Worm (Caenorhabditis elegans) whole organism, young adult: ENCODE results near the gene attf-2.
A peak's percentile ranks its signal among the peaks of the same experiment; 100 is the strongest.

Source experiments
- D2030.7 ChIP-seq: fragments of 200-800 bp; sonication (Bioruptor generic); IDR thresholded peaks from 2 replicates; pipeline ENCODE4 v1.3.6; 2022; ENCODE audit warnings: missing genetic modification reagents, missing genetic modification characterization, missing compliant biosample characterization
- F33H1.4 ChIP-seq: fragments of 200-800 bp; sonication (Bioruptor generic); IDR thresholded peaks from 2 replicates; pipeline ENCODE4 v1.3.6; 2022; ENCODE audit warnings: missing genetic modification reagents, missing genetic modification characterization, missing compliant biosample characterization
- F49E8.2 ChIP-seq: sonication (generic microtip); optimal IDR thresholded peaks from 3 replicates; lab custom pipeline; 2017; ENCODE audit warnings: missing genetic modification characterization, mild to moderate bottlenecking, missing compliant biosample characterization, antibody characterized with exemption, moderate library complexity; ENCODE audit not compliant: insufficient read depth
- F57A8.1 ChIP-seq: fragments of 200-800 bp; sonication (Bioruptor generic); optimal IDR thresholded peaks from 2 replicates; lab custom pipeline; 2018; ENCODE audit warnings: mild to moderate bottlenecking, missing genetic modification characterization, moderate library complexity, missing compliant biosample characterization
- K12H6.12 ChIP-seq: fragments of 200-800 bp; sonication (Bioruptor generic); optimal IDR thresholded peaks from 2 replicates; lab custom pipeline; 2018; ENCODE audit warnings: mild to moderate bottlenecking, missing genetic modification characterization, missing compliant biosample characterization
- T07F8.4 ChIP-seq: sonication (generic microtip); optimal IDR thresholded peaks from 2 replicates; lab custom pipeline; 2016; ENCODE audit warnings: mild to moderate bottlenecking, missing genetic modification characterization, moderate library complexity, missing compliant biosample characterization
- T26A5.8 ChIP-seq: sonication (generic microtip); optimal IDR thresholded peaks from 2 replicates; lab custom pipeline; 2016; ENCODE audit warnings: missing genetic modification characterization, missing compliant biosample characterization
- Y53F4B.3 ChIP-seq: fragments of 200-800 bp; sonication (Bioruptor generic); IDR thresholded peaks from 2 replicates; pipeline ENCODE4 v1.3.6; 2022; ENCODE audit warnings: missing genetic modification reagents, missing genetic modification characterization, missing compliant biosample characterization
- Y53G8AR.9 ChIP-seq: fragments of 200-800 bp; sonication (Bioruptor generic); conservative IDR thresholded peaks from 2 replicates; pipeline ENCODE4 v1.3.6; 2022; ENCODE audit warnings: missing genetic modification reagents, missing genetic modification characterization, missing compliant biosample characterization
- Y79H2A.3 ChIP-seq: fragments of 200-800 bp; sonication (Bioruptor generic); conservative IDR thresholded peaks from 2 replicates; pipeline ENCODE4 v1.3.6; 2022; ENCODE audit warnings: missing genetic modification reagents, missing genetic modification characterization, missing compliant biosample characterization
- ZK185.1 ChIP-seq: sonication (generic microtip); optimal IDR thresholded peaks from 2 replicates; lab custom pipeline; 2016; ENCODE audit warnings: mild to moderate bottlenecking, missing genetic modification characterization, missing compliant biosample characterization; ENCODE audit not compliant: poor library complexity, severe bottlenecking
- akir-1 ChIP-seq: fragments of 200-800 bp; sonication (Bioruptor generic); optimal IDR thresholded peaks from 2 replicates; lab custom pipeline; 2018; ENCODE audit warnings: mild to moderate bottlenecking, missing genetic modification characterization, moderate library complexity, missing compliant biosample characterization
- ama-1 ChIP-seq, 3 experiments: fragments of 150-350 bp in 1 of 3; sonication (generic microtip) in 2 of 3; optimal IDR thresholded peaks; 2 replicates each; lab custom pipeline; 2014 to 2018; ENCODE audit warnings: missing biosample characterization in 2 of 3, missing genetic modification characterization in 2 of 3, missing genetic modification reagents in 2 of 3
- aptf-2 ChIP-seq: fragments of 200-800 bp; sonication (Bioruptor generic); conservative IDR thresholded peaks from 2 replicates; pipeline ENCODE4 v1.3.6; 2022; ENCODE audit warnings: missing genetic modification reagents, missing genetic modification characterization, missing compliant biosample characterization
- attf-6 ChIP-seq: fragments of 200-800 bp; sonication (Bioruptor generic); IDR thresholded peaks from 2 replicates; pipeline ENCODE4 v1.3.6; 2022; ENCODE audit warnings: missing genetic modification reagents, missing genetic modification characterization, missing compliant biosample characterization
- bed-2 ChIP-seq: fragments of 200-800 bp; sonication (Bioruptor generic); IDR thresholded peaks from 2 replicates; pipeline ENCODE4 v1.3.6; 2022; ENCODE audit warnings: missing genetic modification reagents, missing genetic modification characterization, missing compliant biosample characterization
- ceh-40 ChIP-seq: fragments of 200-800 bp; sonication (Bioruptor generic); IDR thresholded peaks from 2 replicates; pipeline ENCODE4 v1.3.6; 2022; ENCODE audit warnings: missing genetic modification characterization, missing compliant biosample characterization
- ceh-58 ChIP-seq: fragments of 200-800 bp; sonication (Bioruptor generic); IDR thresholded peaks from 2 replicates; pipeline ENCODE4 v1.3.6; 2022; ENCODE audit warnings: missing genetic modification characterization, missing compliant biosample characterization
- die-1 ChIP-seq: sonication (generic microtip); optimal IDR thresholded peaks from 2 replicates; lab custom pipeline; 2016; ENCODE audit warnings: missing genotype, mild to moderate bottlenecking, missing genetic modification characterization, missing compliant biosample characterization
- dpff-1 ChIP-seq: sonication (generic microtip); optimal IDR thresholded peaks from 2 replicates; lab custom pipeline; 2017; ENCODE audit warnings: mild to moderate bottlenecking, missing genetic modification characterization, missing compliant biosample characterization
- efl-1 ChIP-seq: fragments of 150-350 bp; optimal IDR thresholded peaks from 2 replicates; lab custom pipeline; 2014; ENCODE audit warnings: missing biosample characterization, missing genetic modification reagents, missing genetic modification characterization
- ekl-4 ChIP-seq: fragments of 200-800 bp; sonication (Bioruptor generic); IDR thresholded peaks from 2 replicates; pipeline ENCODE4 v1.3.6; 2022; ENCODE audit warnings: missing genetic modification reagents, missing genetic modification characterization, missing compliant biosample characterization
- gei-17 ChIP-seq: fragments of 200-800 bp; sonication (Bioruptor generic); optimal IDR thresholded peaks from 2 replicates; lab custom pipeline; 2018; ENCODE audit warnings: mild to moderate bottlenecking, missing genetic modification characterization, missing compliant biosample characterization
- hlh-26 ChIP-seq: fragments of 200-800 bp; sonication (Bioruptor generic); conservative IDR thresholded peaks from 2 replicates; pipeline ENCODE4 v1.3.6; 2022; ENCODE audit warnings: missing genetic modification reagents, missing genetic modification characterization, missing compliant biosample characterization
- hrde-1 ChIP-seq: sonication (generic microtip); optimal IDR thresholded peaks from 2 replicates; lab custom pipeline; 2016; ENCODE audit warnings: missing genetic modification characterization, mild to moderate bottlenecking, missing compliant biosample characterization, moderate library complexity, missing genotype, missing genetic modification reagents, borderline replicate concordance
- lin-26 ChIP-seq: fragments of 200-800 bp; sonication (Bioruptor generic); IDR thresholded peaks from 2 replicates; pipeline ENCODE4 v1.3.6; 2022; ENCODE audit warnings: missing genetic modification reagents, missing genetic modification characterization, missing compliant biosample characterization
- lin-35 ChIP-seq, 3 experiments: fragments of 150-350 bp in 2 of 3; sonication (generic microtip) in 1 of 3; optimal IDR thresholded peaks; 2 replicates each; lab custom pipeline; 2014 to 2018; ENCODE audit warnings: missing biosample characterization in 3 of 3, missing genetic modification characterization in 3 of 3, missing genetic modification reagents in 3 of 3
- lin-54 ChIP-seq: fragments of 200-800 bp; sonication (Bioruptor generic); optimal IDR thresholded peaks from 2 replicates; lab custom pipeline; 2018; ENCODE audit warnings: mild to moderate bottlenecking, missing genetic modification characterization, missing compliant biosample characterization
- lsl-1 ChIP-seq: fragments of 200-800 bp; sonication (Bioruptor generic); optimal IDR thresholded peaks from 2 replicates; lab custom pipeline; 2018; ENCODE audit warnings: mild to moderate bottlenecking, missing genetic modification characterization, moderate library complexity, missing compliant biosample characterization
- madf-3 ChIP-seq: fragments of 200-800 bp; sonication (Bioruptor generic); IDR thresholded peaks from 2 replicates; pipeline ENCODE4 v1.3.6; 2022; ENCODE audit warnings: missing genetic modification reagents, missing genetic modification characterization, missing compliant biosample characterization
- madf-6 ChIP-seq: fragments of 200-800 bp; sonication (Bioruptor generic); IDR thresholded peaks from 2 replicates; pipeline ENCODE4 v1.3.6; 2022; ENCODE audit warnings: missing genetic modification reagents, missing genetic modification characterization, missing compliant biosample characterization
- mcd-1 ChIP-seq: fragments of 200-800 bp; sonication (Bioruptor generic); IDR thresholded peaks from 2 replicates; pipeline ENCODE4 v1.3.6; 2022; ENCODE audit warnings: missing genetic modification reagents, missing genetic modification characterization, missing compliant biosample characterization
- mxl-1 ChIP-seq: sonication (generic microtip); optimal IDR thresholded peaks from 2 replicates; lab custom pipeline; 2016; ENCODE audit warnings: missing genetic modification characterization, missing compliant biosample characterization
- nhr-27 ChIP-seq: fragments of 200-800 bp; sonication (Bioruptor generic); optimal IDR thresholded peaks from 2 replicates; lab custom pipeline; 2018; ENCODE audit warnings: mild to moderate bottlenecking, missing genetic modification characterization, moderate library complexity, missing compliant biosample characterization
- nhr-90 ChIP-seq: sonication (generic microtip); optimal IDR thresholded peaks from 2 replicates; lab custom pipeline; 2016; ENCODE audit warnings: missing genotype, mild to moderate bottlenecking, missing genetic modification characterization, missing compliant biosample characterization
- pbrm-1 ChIP-seq: fragments of 200-800 bp; sonication (Bioruptor generic); IDR thresholded peaks from 2 replicates; pipeline ENCODE4 v1.3.6; 2022; ENCODE audit warnings: missing genetic modification reagents, missing genetic modification characterization, missing compliant biosample characterization
- rcor-1 ChIP-seq: fragments of 200-800 bp; sonication (Bioruptor generic); IDR thresholded peaks from 2 replicates; pipeline ENCODE4 v1.3.6; 2022; ENCODE audit warnings: missing genetic modification reagents, missing genetic modification characterization, missing compliant biosample characterization
- repo-1 ChIP-seq: sonication (generic microtip); optimal IDR thresholded peaks from 2 replicates; lab custom pipeline; 2017; ENCODE audit warnings: mild to moderate bottlenecking, missing genetic modification characterization, missing compliant biosample characterization
- sdz-38 ChIP-seq: sonication (generic microtip); optimal IDR thresholded peaks from 2 replicates; lab custom pipeline; 2016; ENCODE audit warnings: missing genotype, missing genetic modification characterization, missing compliant biosample characterization
- tbp1 ChIP-seq: fragments of 200-800 bp; sonication (Bioruptor generic); optimal IDR thresholded peaks from 2 replicates; lab custom pipeline; 2018; ENCODE audit warnings: mild to moderate bottlenecking, missing genetic modification characterization, missing compliant biosample characterization
- xnd-1 ChIP-seq: sonication (generic microtip); optimal IDR thresholded peaks from 2 replicates; lab custom pipeline; 2016; ENCODE audit warnings: missing genotype, missing genetic modification reagents, missing genetic modification characterization, missing compliant biosample characterization
- ztf-25 ChIP-seq: fragments of 200-800 bp; sonication (Bioruptor generic); IDR thresholded peaks from 2 replicates; pipeline ENCODE4 v1.3.6; 2022; ENCODE audit warnings: missing genetic modification reagents, missing genetic modification characterization, missing compliant biosample characterization

Gene attf-2

ce11 chrV:7198403-7198802 lies 2.5 kb upstream of the attf-2 start (continued):
- TF ChIP-seq F57A8.1 (GFP tag; lab: Kevin White, UChicago): no peak
- peak; percentile 56 for TF ChIP-seq xnd-1 (tag; lab: Kevin White, UChicago)
- TF ChIP-seq repo-1 (tag; lab: Kevin White, UChicago): peak; percentile 79
- TF ChIP-seq, all 124 proteins: peak for 47

ce11 chrV:7197036-7197435 lies 1.1 kb upstream of the attf-2 start:
- TF ChIP-seq madf-6 (GFP tag; lab: Robert Waterston, UW) (peak; percentile 55), rcor-1 (0 out of 2 replicates have a peak, but pooled peaks have one; percentile 39), madf-3 (GFP tag; lab: Robert Waterston, UW) (peak; percentile 91), nhr-27 (tag; lab: Kevin White, UChicago) (no peak), Y53G8AR.9 (GFP tag; lab: Robert Waterston, UW) (0 out of 2 replicates have a peak, but pooled peaks have one; percentile 58), K12H6.12 (tag; lab: Kevin White, UChicago) (no peak), ama-1 (optimal IDR thresholded peaks at IDR 0.05; lab: Kevin White, UChicago) (no peak), ama-1 (GFP tag; optimal IDR thresholded peaks at IDR 0.05; lab: Kevin White, UChicago) (no peak), attf-6 (GFP tag; lab: Robert Waterston, UW) (no peak), F57A8.1 (GFP tag; lab: Kevin White, UChicago) (no peak), lin-26 (peak; percentile 49; the same call in 1 of the 2 replicates), F49E8.2 (peak; percentile 16), ceh-58 (GFP tag; lab: Robert Waterston, UW) (0 out of 2 replicates have a peak, but pooled peaks have one; percentile 52), ceh-40 (0 out of 2 replicates have a peak, but pooled peaks have one; percentile 3), ekl-4 (GFP tag; lab: Robert Waterston, UW) (peak; percentile 57; the same call in 1 of the 2 replicates), tbp1 (GFP tag; lab: Kevin White, UChicago) (peak; percentile 3)

- TF ChIP-seq tbp1 (GFP tag; lab: Kevin White, UChicago) (peak; percentile 72), aptf-2 (GFP tag; lab: Robert Waterston, UW) (no peak), nhr-90 (peak; percentile 8), mcd-1 (peak; percentile 85), D2030.7 (GFP tag; lab: Robert Waterston, UW) (peak; percentile 88), Y53G8AR.9 (GFP tag; lab: Robert Waterston, UW) (peak; percentile 92), mxl-1 (tag; lab: Kevin White, UChicago) (peak; percentile 5), lin-35 (GFP tag; optimal IDR thresholded peaks at IDR 0.05; lab: Kevin White, UChicago) (peak; percentile 3 to 93 (median 10)), pbrm-1 (GFP tag; lab: Robert Waterston, UW) (peak; percentile 89), F57A8.1 (GFP tag; lab: Kevin White, UChicago) (no peak), F33H1.4 (GFP tag; lab: Robert Waterston, UW) (peak; percentile 79), dpff-1 (no peak), ekl-4 (GFP tag; lab: Robert Waterston, UW) (peak; percentile 96), bed-2 (no peak), hrde-1 (tag; lab: Kevin White, UChicago) (peak; percentile 14), ceh-40 (no peak), attf-6 (GFP tag; lab: Robert Waterston, UW) (no peak), ZK185.1 (tag; lab: Kevin White, UChicago) (peak; percentile 68), ama-1 (optimal IDR thresholded peaks at IDR 0.05; lab: Kevin White, UChicago) (no peak), ama-1 (GFP tag; optimal IDR thresholded peaks at IDR 0.05; lab: Kevin White, UChicago) (no peak), lin-54 (GFP tag; lab: Kevin White, UChicago) (peak; percentile 93), sdz-38 (tag; lab: Kevin White, UChicago) (no peak), Y79H2A.3 (GFP tag; lab: Robert Waterston, UW) (no peak), ceh-58 (GFP tag; lab: Robert Waterston, UW) (no peak), T07F8.4 (tag; lab: Kevin White, UChicago) (no peak), ztf-25 (GFP tag; lab: Robert Waterston, UW) (0 out of 2 replicates have a peak, but pooled peaks have one; percentile 40), T26A5.8 (tag; lab: Kevin White, UChicago) (no peak), akir-1 (GFP tag; lab: Kevin White, UChicago) (no peak), Y53F4B.3 (0 out of 2 replicates have a peak, but pooled peaks have one; percentile 10), die-1 (tag; lab: Kevin White, UChicago) (no peak), hlh-26 (no peak), gei-17 (GFP tag; lab: Kevin White, UChicago) (peak; percentile 42), efl-1 (GFP tag; lab: Kevin White, UChicago) (peak; percentile 88), lsl-1 (GFP tag; lab: Kevin White, UChicago) (peak; percentile 80)
Measured at ce11 chrV:7196498-7196966, 595 bp upstream of the attf-2 start, which contains the start of gene F09G2.2. Gene F09G2.2 (plus strand): TSS chrV:7196916.
